Worm (Caenorhabditis elegans) whole organism, L4/young adult: ENCODE data around the gene gap-1.

Source experiments
- W03F9.2 ChIP-seq: fragments of 150-350 bp; optimal IDR thresholded peaks from 2 replicates; lab custom pipeline; 2014; ENCODE audit warnings: missing biosample characterization, missing genetic modification characterization
- him-1 ChIP-seq: sonication (generic microtip); optimal IDR thresholded peaks from 2 replicates; lab custom pipeline; 2016; ENCODE audit warnings: missing genotype, missing genetic modification reagents, missing genetic modification characterization, missing compliant biosample characterization

ce11 chrX:2210164-2210563 lies 17.9 kb downstream of the gap-1 start:
- TF ChIP-seq him-1 (tag; lab: Kevin White, UChicago) (no peak), W03F9.2 (no peak)
